Worm (Caenorhabditis elegans): ENCODE data around the gene tsen-34.
A peak's percentile ranks its signal among the peaks of the same experiment; 100 is the strongest.

- TF ChIP-seq C38D4.7 (GFP tag; optimal IDR thresholded peaks at IDR 0.05) (no peak), elt-2 (tag; optimal IDR thresholded peaks at IDR 0.05) (no peak), ama-1 (optimal IDR thresholded peaks at IDR 0.05) (no peak), nhr-11 (tag; optimal IDR thresholded peaks at IDR 0.05) (no peak), pha-4 (tag; optimal IDR thresholded peaks at IDR 0.05) (no peak), ceh-24 (tag; optimal IDR thresholded peaks at IDR 0.05) (no peak), tbx-2 (tag; optimal IDR thresholded peaks at IDR 0.05) (peak; percentile 35), fax-1 (tag; optimal IDR thresholded peaks at IDR 0.05) (no peak), mec-3 (tag; optimal IDR thresholded peaks at IDR 0.05; ENCODE audit: borderline replicate concordance) (no peak), hlh-30 (tag; optimal IDR thresholded peaks at IDR 0.05; ENCODE audit: insufficient read depth) (no peak), unc-42 (tag; optimal IDR thresholded peaks at IDR 0.05) (peak; percentile 35)
Observed at ce11 chrIV:4215349-4215748, 37.1 kb downstream of the tsen-34 start.

All from whole organism, late embryonic.